Fruit fly (Drosophila melanogaster): ENCODE data around the gene Myt1.

The Myt1 gene

dm6 chr3L:5819310-5819709, 39.9 kb upstream of the Myt1 start (continued):
- TF ChIP-seq Adf1 (GFP tag; IDR thresholded peaks at IDR 0.05) = no peak
- TF ChIP-seq Dll (GFP tag; IDR thresholded peaks at IDR 0.05; ENCODE audit: partially characterized antibody) = no peak
- no peak for TF ChIP-seq CG4328 (GFP tag; optimal IDR thresholded peaks at IDR 0.05)
- TF ChIP-seq CG11456 (GFP tag; IDR thresholded peaks at IDR 0.05) = no peak
- no peak for TF ChIP-seq sug (tag; optimal IDR thresholded peaks at IDR 0.05)
- no peak for TF ChIP-seq CG10979 (tag; optimal IDR thresholded peaks at IDR 0.05)
- TF ChIP-seq ap (GFP tag; IDR thresholded peaks at IDR 0.05) = no peak
- peak; percentile 33 for TF ChIP-seq tio (GFP tag; optimal IDR thresholded peaks at IDR 0.05)
- TF ChIP-seq ac (GFP tag; optimal IDR thresholded peaks at IDR 0.05) = no peak
- no peak for TF ChIP-seq CG10565 (GFP tag; optimal IDR thresholded peaks at IDR 0.05)
- TF ChIP-seq CG30431 (GFP tag; optimal IDR thresholded peaks at IDR 0.05) = peak; percentile 4
- no peak for TF ChIP-seq org-1 (GFP tag; optimal IDR thresholded peaks at IDR 0.05)
- TF ChIP-seq salm (tag; optimal IDR thresholded peaks at IDR 0.05) = peak; percentile 6
- TF ChIP-seq rib (GFP tag; IDR thresholded peaks at IDR 0.05) = no peak
- no peak for TF ChIP-seq ttk (GFP tag; IDR thresholded peaks at IDR 0.05)
- no peak for TF ChIP-seq grn (GFP tag; optimal IDR thresholded peaks at IDR 0.05)
- no peak for TF ChIP-seq sqz (GFP tag; optimal IDR thresholded peaks at IDR 0.05)
- no peak for TF ChIP-seq emc (GFP tag; optimal IDR thresholded peaks at IDR 0.05)
- no peak for TF ChIP-seq Fer2 (tag; optimal IDR thresholded peaks at IDR 0.05)
- no peak for TF ChIP-seq E2f2 (GFP tag; IDR thresholded peaks at IDR 0.05)
- TF ChIP-seq p53 (GFP tag; optimal IDR thresholded peaks at IDR 0.05) = no peak
- TF ChIP-seq Oli (tag; optimal IDR thresholded peaks at IDR 0.05) = peak; percentile 31
- no peak for TF ChIP-seq CG16863 (GFP tag; optimal IDR thresholded peaks at IDR 0.05)
- TF ChIP-seq Dip2 (GFP tag; IDR thresholded peaks at IDR 0.05) = no peak
- no peak for TF ChIP-seq gfzf (GFP tag; optimal IDR thresholded peaks at IDR 0.05)
- no peak for TF ChIP-seq CG12236 (GFP tag; optimal IDR thresholded peaks at IDR 0.05)
- no peak for TF ChIP-seq HLHmδ (GFP tag; optimal IDR thresholded peaks at IDR 0.05)
- peak; percentile 12 for TF ChIP-seq CG18619 (GFP tag; optimal IDR thresholded peaks at IDR 0.05)
- no peak for TF ChIP-seq CG7745 (tag; optimal IDR thresholded peaks at IDR 0.05)
- TF ChIP-seq fru (optimal IDR thresholded peaks at IDR 0.05) = no peak
- TF ChIP-seq CG18764 (GFP tag; optimal IDR thresholded peaks at IDR 0.05) = no peak
- no peak for TF ChIP-seq Trl (optimal IDR thresholded peaks at IDR 0.05)
- TF ChIP-seq Trl (GFP tag; optimal IDR thresholded peaks at IDR 0.05) = no peak
- no peak for TF ChIP-seq CG13775 (GFP tag; optimal IDR thresholded peaks at IDR 0.05)
- TF ChIP-seq ind (GFP tag; optimal IDR thresholded peaks at IDR 0.05) = peak; percentile 33
- no peak for TF ChIP-seq D19A (tag; optimal IDR thresholded peaks at IDR 0.05)
- no peak for TF ChIP-seq aop (GFP tag; IDR thresholded peaks at IDR 0.05)
- no peak for TF ChIP-seq Dek (tag; optimal IDR thresholded peaks at IDR 0.05)
- no peak for TF ChIP-seq cwo (GFP tag; optimal IDR thresholded peaks at IDR 0.05)
- peak; percentile 29 for TF ChIP-seq CG2712 (tag; optimal IDR thresholded peaks at IDR 0.05)
- no peak for TF ChIP-seq CG10147 (GFP tag; optimal IDR thresholded peaks at IDR 0.05)
- TF ChIP-seq peb (GFP tag; IDR thresholded peaks at IDR 0.05) = no peak
- TF ChIP-seq pfk (GFP tag; optimal IDR thresholded peaks at IDR 0.05) = no peak
- no peak for TF ChIP-seq pho (GFP tag; optimal IDR thresholded peaks at IDR 0.05)
- TF ChIP-seq CG32772 (GFP tag; IDR thresholded peaks at IDR 0.05) = 0 out of 2 replicates have a peak, but pooled peaks have one; percentile 37
- TF ChIP-seq tx (GFP tag; optimal IDR thresholded peaks at IDR 0.05) = no peak
- no peak for TF ChIP-seq CG15696 (tag; optimal IDR thresholded peaks at IDR 0.05)
- TF ChIP-seq CG2199 (GFP tag; IDR thresholded peaks at IDR 0.05) = no peak
- TF ChIP-seq seq (GFP tag; IDR thresholded peaks at IDR 0.05) = 0 out of 2 replicates have a peak, but pooled peaks have one; percentile 41
- TF ChIP-seq Hmx (GFP tag; optimal IDR thresholded peaks at IDR 0.05) = no peak
- no peak for TF ChIP-seq Sry-δ (GFP tag; optimal IDR thresholded peaks at IDR 0.05)
- no peak for TF ChIP-seq Max (GFP tag; optimal IDR thresholded peaks at IDR 0.05)
- no peak for TF ChIP-seq jing (GFP tag; optimal IDR thresholded peaks at IDR 0.05)

Measured in whole organism, embryonic.